Worm (Caenorhabditis elegans): Measurements from ENCODE around the gene srz-31.

DNA sequence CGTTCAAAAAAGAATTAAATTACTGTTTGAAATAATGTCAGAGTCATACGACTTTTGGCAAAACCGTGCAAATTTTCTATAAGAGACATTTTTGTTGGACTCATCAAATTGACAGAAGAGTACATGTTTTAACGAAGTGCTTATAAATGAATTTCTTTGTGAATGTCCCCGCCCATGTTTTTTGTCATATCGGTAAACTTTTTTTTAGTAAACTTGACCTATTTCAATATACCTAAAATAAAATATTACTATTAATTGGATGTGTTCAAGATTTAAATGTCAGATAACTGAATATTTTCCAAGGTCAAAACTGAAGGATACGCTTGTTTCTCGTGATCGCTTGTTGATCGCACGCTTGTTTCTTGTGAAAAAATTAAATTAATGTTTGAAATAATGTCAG, 20.9 kb downstream of the srz-31 start, which contains the start of gene R05A10.8:
- TF ChIP-seq zag-1 (tag; optimal IDR thresholded peaks at IDR 0.05) (no peak), unc-62 (GFP tag; optimal IDR thresholded peaks at IDR 0.05 in 1 of 2) (no peak), unc-62 (tag; optimal IDR thresholded peaks at IDR 0.05) (no peak), daf-12 (tag; optimal IDR thresholded peaks at IDR 0.05) (no peak), madf-9 (GFP tag; conservative IDR thresholded peaks at IDR 0.05) (no peak), mdl-1 (tag; optimal IDR thresholded peaks at IDR 0.05) (no peak), rbr-2 (tag; optimal IDR thresholded peaks at IDR 0.05) (no peak), F49E8.2 (tag; optimal IDR thresholded peaks at IDR 0.05; ENCODE audit: borderline replicate concordance) (no peak), fos-1 (tag; optimal IDR thresholded peaks at IDR 0.05) (no peak)
